Worm (Caenorhabditis elegans) whole organism, young adult: ENCODE data around the gene C46F11.4.

Experiments used
- F33H1.4 ChIP-seq: fragments of 200-800 bp; sonication (Bioruptor generic); IDR thresholded peaks from 2 replicates; pipeline ENCODE4 v1.3.6; 2022; ENCODE audit warnings: missing genetic modification reagents, missing genetic modification characterization, missing compliant biosample characterization
- F49E8.2 ChIP-seq: sonication (generic microtip); optimal IDR thresholded peaks from 3 replicates; lab custom pipeline; 2017; ENCODE audit warnings: missing genetic modification characterization, mild to moderate bottlenecking, missing compliant biosample characterization, antibody characterized with exemption, moderate library complexity; ENCODE audit not compliant: insufficient read depth
- ama-1 ChIP-seq, 3 experiments: fragments of 150-350 bp in 1 of 3; sonication (generic microtip) in 2 of 3; optimal IDR thresholded peaks; 2 replicates each; lab custom pipeline; 2014 to 2018; ENCODE audit warnings: missing biosample characterization in 2 of 3, missing genetic modification characterization in 2 of 3, missing genetic modification reagents in 2 of 3
- hrde-1 ChIP-seq: sonication (generic microtip); optimal IDR thresholded peaks from 2 replicates; lab custom pipeline; 2016; ENCODE audit warnings: missing genetic modification characterization, mild to moderate bottlenecking, missing compliant biosample characterization, moderate library complexity, missing genotype, missing genetic modification reagents, borderline replicate concordance
- lin-35 ChIP-seq, 3 experiments: fragments of 150-350 bp in 2 of 3; sonication (generic microtip) in 1 of 3; optimal IDR thresholded peaks; 2 replicates each; lab custom pipeline; 2014 to 2018; ENCODE audit warnings: missing biosample characterization in 3 of 3, missing genetic modification characterization in 3 of 3, missing genetic modification reagents in 3 of 3
- madf-8 ChIP-seq: fragments of 200-800 bp; sonication (Bioruptor generic); conservative IDR thresholded peaks from 2 replicates; pipeline ENCODE4 v1.3.6; 2022; ENCODE audit warnings: missing genetic modification reagents, missing genetic modification characterization, missing compliant biosample characterization
- pbrm-1 ChIP-seq: fragments of 200-800 bp; sonication (Bioruptor generic); IDR thresholded peaks from 2 replicates; pipeline ENCODE4 v1.3.6; 2022; ENCODE audit warnings: missing genetic modification reagents, missing genetic modification characterization, missing compliant biosample characterization
- pha-4 ChIP-seq: fragments of 150-350 bp; sonication (generic microtip); optimal IDR thresholded peaks from 2 replicates; lab custom pipeline; 2014; ENCODE audit warnings: missing biosample characterization, missing genetic modification reagents, missing genetic modification characterization
- snpc-1.1 ChIP-seq: sonication (generic microtip); optimal IDR thresholded peaks from 2 replicates; lab custom pipeline; 2017; ENCODE audit warnings: missing genetic modification characterization, mild to moderate bottlenecking, missing compliant biosample characterization, antibody characterized with exemption, moderate library complexity, missing genotype, missing genetic modification reagents; ENCODE audit not compliant: insufficient read depth
- ztf-3 ChIP-seq: fragments of 200-800 bp; sonication (Bioruptor generic); optimal IDR thresholded peaks from 2 replicates; lab custom pipeline; 2018; ENCODE audit warnings: mild to moderate bottlenecking, missing genetic modification characterization, missing compliant biosample characterization

ce11 chrIII:3670336-3670735 lies 6.2 kb upstream of the C46F11.4 start, which contains the start of gene C46F11.6:
- no peak for TF ChIP-seq F33H1.4 (GFP tag; lab: Robert Waterston, UW)
- no peak for TF ChIP-seq lin-35 (GFP tag; optimal IDR thresholded peaks at IDR 0.05; lab: Kevin White, UChicago)
- TF ChIP-seq ama-1 (optimal IDR thresholded peaks at IDR 0.05; lab: Kevin White, UChicago) = no peak
- TF ChIP-seq ama-1 (GFP tag; optimal IDR thresholded peaks at IDR 0.05; lab: Kevin White, UChicago) = no peak
- TF ChIP-seq pha-4 (tag; lab: Kevin White, UChicago) = no peak
- TF ChIP-seq madf-8 (GFP tag; lab: Robert Waterston, UW) = no peak
- TF ChIP-seq F49E8.2 = no peak
- TF ChIP-seq hrde-1 (tag; lab: Kevin White, UChicago) = no peak
- TF ChIP-seq ztf-3 (GFP tag; lab: Kevin White, UChicago) = no peak
- no peak for TF ChIP-seq snpc-1.1 (tag; lab: Kevin White, UChicago)
- no peak for TF ChIP-seq pbrm-1
